Fruit fly (Drosophila melanogaster): ENCODE measurements around the gene EloA.

EloA gene

DNA sequence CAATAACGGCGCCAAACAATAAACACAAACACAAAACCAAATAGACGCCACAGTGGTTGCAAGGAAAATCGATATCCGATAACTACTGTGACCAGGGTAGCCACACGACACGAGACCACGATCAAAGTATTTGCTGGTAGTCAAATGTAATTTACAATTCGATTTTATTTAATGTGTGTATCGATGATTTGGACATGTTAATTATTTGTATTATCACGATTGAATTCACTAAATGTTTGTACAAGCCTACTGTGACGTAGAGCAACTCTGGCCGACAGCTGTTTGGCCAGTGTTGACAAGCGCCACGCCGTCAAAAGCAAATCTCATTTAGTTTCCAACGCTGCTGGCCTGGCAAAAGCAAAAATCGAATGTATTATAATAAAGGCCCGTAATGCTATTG, at the start of gene EloA, which contains the start of gene Rad60 (continued):
- TF ChIP-seq zfh1 (GFP tag; IDR thresholded peaks at IDR 0.05) (peak; percentile 80), CG4820 (GFP tag; optimal IDR thresholded peaks at IDR 0.05) (peak; percentile 68), Oaz (GFP tag; IDR thresholded peaks at IDR 0.05) (no peak), CG13296 (GFP tag; optimal IDR thresholded peaks at IDR 0.05) (peak; percentile 58), pho (GFP tag; optimal IDR thresholded peaks at IDR 0.05) (peak; percentile 83), jumu (GFP tag; optimal IDR thresholded peaks at IDR 0.05) (peak; percentile 88), sisA (GFP tag; IDR thresholded peaks at IDR 0.05) (peak; percentile 64), Jarid2 (GFP tag; optimal IDR thresholded peaks at IDR 0.05) (peak; percentile 53), vvl (GFP tag; IDR thresholded peaks at IDR 0.05) (peak; percentile 86), H2.0 (GFP tag; IDR thresholded peaks at IDR 0.05) (peak; percentile 69), z (GFP tag; IDR thresholded peaks at IDR 0.05) (no peak), ERR (GFP tag; optimal IDR thresholded peaks at IDR 0.05) (peak; percentile 86), CG4328 (GFP tag; optimal IDR thresholded peaks at IDR 0.05) (peak; percentile 50), Dbx (GFP tag; IDR thresholded peaks at IDR 0.05) (peak; percentile 78; the same call in 2 of the 3 replicates), psq (GFP tag; optimal IDR thresholded peaks at IDR 0.05) (peak; percentile 22), H15 (GFP tag; IDR thresholded peaks at IDR 0.05) (peak; percentile 33; the same call in 1 of the 3 replicates), hbn (GFP tag; IDR thresholded peaks at IDR 0.05; ENCODE audit: partially characterized antibody) (peak; percentile 55; the same call in 1 of the 2 replicates), repo (GFP tag; optimal IDR thresholded peaks at IDR 0.05) (peak; percentile 71), Myb (GFP tag; optimal IDR thresholded peaks at IDR 0.05) (peak; percentile 79), Hr78 (GFP tag; optimal IDR thresholded peaks at IDR 0.05) (no peak), pnt (GFP tag; optimal IDR thresholded peaks at IDR 0.05) (peak; percentile 72), ash1 (GFP tag; optimal IDR thresholded peaks at IDR 0.05) (no peak), shn (GFP tag; optimal IDR thresholded peaks at IDR 0.05) (peak; percentile 81), CG1792 (GFP tag; optimal IDR thresholded peaks at IDR 0.05) (peak; percentile 73), gt (GFP tag; IDR thresholded peaks at IDR 0.05) (no peak), CG17361 (GFP tag; IDR thresholded peaks at IDR 0.05) (peak; percentile 75), Hmr (GFP tag; optimal IDR thresholded peaks at IDR 0.05) (peak; percentile 82), gro (GFP tag; optimal IDR thresholded peaks at IDR 0.05) (peak; percentile 84), CG43689 (GFP tag; IDR thresholded peaks at IDR 0.05) (no peak), gce (GFP tag; IDR thresholded peaks at IDR 0.05) (no peak)

- TF ChIP-seq Abd-B (GFP tag; optimal IDR thresholded peaks at IDR 0.05): no peak
- TF ChIP-seq Hr3 (GFP tag; optimal IDR thresholded peaks at IDR 0.05): no peak
- TF ChIP-seq gt (GFP tag; IDR thresholded peaks at IDR 0.05): no peak
- TF ChIP-seq CG6689 (GFP tag; IDR thresholded peaks at IDR 0.05): no peak
- TF ChIP-seq gsb (GFP tag; IDR thresholded peaks at IDR 0.05): no peak
Observed at dm6 chr3R:23203934-23204333, 47.4 kb upstream of the EloA start, which contains the start of gene fzo. fzo (minus strand) TSS chr3R:23204034.

DNA sequence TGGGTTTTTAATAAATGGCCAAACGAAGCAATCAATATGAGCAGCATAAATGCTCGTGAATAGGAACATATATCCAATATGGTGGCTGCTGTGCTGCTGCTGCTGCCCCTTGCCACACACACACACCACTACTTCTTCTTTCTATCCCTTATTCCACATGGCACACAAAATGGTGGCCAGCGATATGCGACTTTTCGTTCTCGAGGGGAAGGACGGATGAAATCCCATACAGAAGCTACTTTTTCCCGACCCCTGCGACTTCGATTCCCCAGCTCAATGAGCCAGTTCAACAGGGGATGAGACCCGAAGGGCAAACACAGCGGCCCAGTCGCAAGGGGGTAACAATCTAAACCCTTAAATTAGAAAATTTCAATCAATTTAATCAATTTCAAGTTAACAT, 44.1 kb upstream of the EloA start:
- no peak for TF ChIP-seq h (optimal IDR thresholded peaks at IDR 0.05)
- TF ChIP-seq CG34224 (GFP tag; IDR thresholded peaks at IDR 0.05; ENCODE audit: partially characterized antibody): no peak
- no peak for TF ChIP-seq her (GFP tag; optimal IDR thresholded peaks at IDR 0.05)
- no peak for TF ChIP-seq lab (GFP tag; optimal IDR thresholded peaks at IDR 0.05)
- TF ChIP-seq Nf-YB (GFP tag; optimal IDR thresholded peaks at IDR 0.05): peak; percentile 71
- TF ChIP-seq Antp (GFP tag; optimal IDR thresholded peaks at IDR 0.05): no peak
- TF ChIP-seq Lpt (GFP tag; optimal IDR thresholded peaks at IDR 0.05): no peak
- peak; percentile 76 for TF ChIP-seq Nf-YC (tag; optimal IDR thresholded peaks at IDR 0.05)
- peak; percentile 40 for TF ChIP-seq cg (GFP tag; optimal IDR thresholded peaks at IDR 0.05)
- no peak for TF ChIP-seq CG34422 (GFP tag; IDR thresholded peaks at IDR 0.05)
- TF ChIP-seq sqz (GFP tag; optimal IDR thresholded peaks at IDR 0.05): no peak
- peak; percentile 76; the same call in 1 of the 2 replicates for TF ChIP-seq seq (GFP tag; IDR thresholded peaks at IDR 0.05)
- TF ChIP-seq cas (GFP tag; IDR thresholded peaks at IDR 0.05): no peak
- no peak for TF ChIP-seq CG13894 (tag; optimal IDR thresholded peaks at IDR 0.05)
- no peak for TF ChIP-seq wor (GFP tag; IDR thresholded peaks at IDR 0.05)
- no peak for TF ChIP-seq B-H1 (GFP tag; IDR thresholded peaks at IDR 0.05)
- TF ChIP-seq CG17385 (GFP tag; optimal IDR thresholded peaks at IDR 0.05): no peak
- peak; percentile 40 for TF ChIP-seq phol (tag; optimal IDR thresholded peaks at IDR 0.05)
